Fruit fly (Drosophila melanogaster): ENCODE measurements around the gene Naprt.

Naprt gene

dm6 chr2L:4197143-4197912 is 543 bp downstream of the Naprt start:
- TF ChIP-seq h (optimal IDR thresholded peaks at IDR 0.05) (no peak), ttk (optimal IDR thresholded peaks at IDR 0.05) (no peak), psq (optimal IDR thresholded peaks at IDR 0.05) (no peak), insv (optimal IDR thresholded peaks at IDR 0.05) (no peak), Myc (optimal IDR thresholded peaks at IDR 0.05) (no peak)

- TF ChIP-seq psq (optimal IDR thresholded peaks at IDR 0.05) = no peak
- TF ChIP-seq insv (optimal IDR thresholded peaks at IDR 0.05) = no peak
- no peak for TF ChIP-seq ttk (optimal IDR thresholded peaks at IDR 0.05)
- no peak for TF ChIP-seq h (optimal IDR thresholded peaks at IDR 0.05)
- no peak for TF ChIP-seq Myc (optimal IDR thresholded peaks at IDR 0.05)
- TF ChIP-seq Sin3A (optimal IDR thresholded peaks at IDR 0.05) = no peak
Observed at dm6 chr2L:4196347-4197142, 1.3 kb downstream of the Naprt start.

dm6 chr2L:4195672-4196281 is 2.1 kb downstream of the Naprt start:
- TF ChIP-seq Myc (optimal IDR thresholded peaks at IDR 0.05) (no peak), psq (optimal IDR thresholded peaks at IDR 0.05) (no peak), Sin3A (optimal IDR thresholded peaks at IDR 0.05) (no peak), ttk (optimal IDR thresholded peaks at IDR 0.05) (no peak), h (optimal IDR thresholded peaks at IDR 0.05) (no peak), insv (optimal IDR thresholded peaks at IDR 0.05) (no peak)

- TF ChIP-seq Myc (optimal IDR thresholded peaks at IDR 0.05) (no peak), Sin3A (optimal IDR thresholded peaks at IDR 0.05) (no peak), ttk (optimal IDR thresholded peaks at IDR 0.05) (no peak), insv (optimal IDR thresholded peaks at IDR 0.05) (no peak), h (optimal IDR thresholded peaks at IDR 0.05) (no peak), psq (optimal IDR thresholded peaks at IDR 0.05) (no peak)
Observed at dm6 chr2L:4187631-4188173, 10.2 kb downstream of the Naprt start, which contains the start of the genes Tbcc and lectin-24Db. Tbcc (minus strand) TSS chr2L:4187793. lectin-24Db (plus strand) TSS chr2L:4188123.

- TF ChIP-seq ttk (optimal IDR thresholded peaks at IDR 0.05) (no peak), h (optimal IDR thresholded peaks at IDR 0.05) (no peak), insv (optimal IDR thresholded peaks at IDR 0.05) (no peak), Myc (optimal IDR thresholded peaks at IDR 0.05) (no peak), psq (optimal IDR thresholded peaks at IDR 0.05) (no peak), Sin3A (optimal IDR thresholded peaks at IDR 0.05) (no peak)
Observed at dm6 chr2L:4185269-4186024, 12.4 kb downstream of the Naprt start.

- TF ChIP-seq h (optimal IDR thresholded peaks at IDR 0.05) = no peak
- no peak for TF ChIP-seq ttk (optimal IDR thresholded peaks at IDR 0.05)
Observed at dm6 chr2L:4179960-4180359, 17.9 kb downstream of the Naprt start.

DNA sequence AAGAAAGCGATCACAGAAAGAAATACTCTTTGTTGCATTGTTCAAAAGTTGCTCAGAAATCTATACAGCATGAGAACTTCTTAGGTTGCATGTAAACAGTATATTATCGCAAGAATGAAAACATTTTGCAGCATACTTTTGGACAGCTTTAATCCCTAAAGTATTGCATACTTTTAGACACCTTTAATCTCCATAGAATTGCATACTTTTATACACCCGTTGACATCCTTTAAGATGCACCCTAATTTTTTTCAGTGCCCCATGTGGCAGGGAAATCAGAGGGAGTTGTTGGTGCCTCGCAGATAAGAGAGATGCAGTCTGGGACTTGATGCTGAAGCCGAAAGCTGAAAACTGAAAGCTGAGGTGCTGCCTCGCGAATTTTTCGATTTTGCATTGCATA is 18.5 kb downstream of the Naprt start:
- TF ChIP-seq insv (optimal IDR thresholded peaks at IDR 0.05) = no peak

DNA sequence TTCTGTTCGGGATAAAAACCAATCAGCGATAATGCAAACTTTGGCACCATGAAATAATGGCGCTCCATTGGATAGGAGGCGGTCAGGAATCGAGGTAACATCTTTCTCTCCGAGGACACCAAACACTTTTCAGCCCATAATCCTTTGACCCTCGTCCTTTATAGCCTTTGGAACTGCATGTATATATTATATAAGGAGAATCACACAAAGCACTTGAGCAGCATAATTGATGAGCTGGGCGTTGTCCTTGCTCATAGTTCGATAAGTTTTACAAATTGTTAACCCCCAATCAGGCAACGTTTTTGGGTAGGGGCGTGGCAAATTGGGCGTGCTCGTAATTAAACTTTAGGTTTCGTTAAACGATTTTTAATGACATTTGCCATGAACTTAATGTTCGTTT is 31.8 kb downstream of the Naprt start, which contains the start of gene Or24a:
Gene Or24a, minus strand, starts transcription at position 101 of the 400 bp plus-strand sequence.
- TF ChIP-seq Myc (optimal IDR thresholded peaks at IDR 0.05) = no peak
- no peak for TF ChIP-seq ttk (optimal IDR thresholded peaks at IDR 0.05)
- TF ChIP-seq Sin3A (optimal IDR thresholded peaks at IDR 0.05) = no peak
- TF ChIP-seq insv (optimal IDR thresholded peaks at IDR 0.05) = no peak
- no peak for TF ChIP-seq h (optimal IDR thresholded peaks at IDR 0.05)
- no peak for TF ChIP-seq psq (optimal IDR thresholded peaks at IDR 0.05)

DNA sequence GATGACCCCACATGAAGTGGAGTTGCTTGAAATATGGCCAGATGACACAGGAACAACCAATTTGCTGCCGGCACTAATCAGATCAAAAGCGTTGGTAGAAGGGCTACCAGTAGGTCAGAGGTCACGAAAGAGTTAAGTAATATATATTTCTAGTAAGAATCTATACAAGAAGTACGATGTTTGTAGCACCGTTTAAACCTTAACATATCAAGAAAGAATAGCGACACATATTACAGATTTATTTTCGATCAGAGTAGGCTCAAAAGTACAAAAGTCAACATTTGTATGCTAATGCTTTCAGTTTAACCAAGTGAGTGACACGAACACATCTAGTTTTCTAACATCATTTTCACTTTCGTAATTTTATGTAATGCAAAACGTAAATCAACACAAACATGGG is 48.9 kb downstream of the Naprt start, which contains the start of gene CG2955:
Gene CG2955, plus strand, starts transcription at position 301 of the 400 bp plus-strand sequence.
- no peak for TF ChIP-seq psq (optimal IDR thresholded peaks at IDR 0.05)
- no peak for TF ChIP-seq insv (optimal IDR thresholded peaks at IDR 0.05)
- TF ChIP-seq ttk (optimal IDR thresholded peaks at IDR 0.05) = no peak
- no peak for TF ChIP-seq h (optimal IDR thresholded peaks at IDR 0.05)
- no peak for TF ChIP-seq Sin3A (optimal IDR thresholded peaks at IDR 0.05)
- no peak for TF ChIP-seq Myc (optimal IDR thresholded peaks at IDR 0.05)

DNA sequence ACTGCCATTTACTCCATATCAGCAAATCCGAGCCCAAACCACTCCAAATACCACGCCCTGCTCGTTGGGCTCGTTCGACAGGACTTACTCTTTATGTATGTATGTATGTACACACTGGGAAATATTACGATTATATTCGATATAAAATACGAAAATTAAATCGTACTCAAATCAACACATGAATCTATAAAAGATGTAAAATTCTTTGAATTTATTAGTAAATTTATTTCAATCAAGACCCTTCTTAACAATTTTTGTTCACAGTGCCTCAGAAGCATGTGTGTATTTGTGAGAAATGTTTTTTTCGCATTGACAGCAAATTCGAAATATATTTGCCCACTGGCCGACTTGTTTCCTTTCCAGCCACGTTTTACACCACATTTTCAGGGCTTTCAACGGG is 51.6 kb downstream of the Naprt start:
- TF ChIP-seq Myc (optimal IDR thresholded peaks at IDR 0.05) (no peak), psq (optimal IDR thresholded peaks at IDR 0.05) (no peak), insv (optimal IDR thresholded peaks at IDR 0.05) (no peak), Sin3A (optimal IDR thresholded peaks at IDR 0.05) (no peak), h (optimal IDR thresholded peaks at IDR 0.05) (no peak), ttk (optimal IDR thresholded peaks at IDR 0.05) (no peak)

All from Kc167 (cell line).